Worm (Caenorhabditis elegans) whole organism, L3 larva: ENCODE measurements around the gene fbxa-28.

ENCODE experiments used
- R02D3.7 ChIP-seq: fragments of 150-350 bp; optimal IDR thresholded peaks from 2 replicates; lab custom pipeline; 2014; ENCODE audit warnings: missing biosample characterization, missing genetic modification characterization
- ZK546.5 ChIP-seq: sonication (generic microtip); optimal IDR thresholded peaks from 2 replicates; lab custom pipeline; 2017; ENCODE audit warnings: missing biosample characterization, missing genetic modification characterization
- aly-2 ChIP-seq: fragments of 150-350 bp; optimal IDR thresholded peaks from 2 replicates; lab custom pipeline; 2014; ENCODE audit warnings: missing biosample characterization, missing genetic modification characterization
- ceh-16 ChIP-seq: sonication (generic microtip); optimal IDR thresholded peaks from 2 replicates; lab custom pipeline; 2017; ENCODE audit warnings: missing biosample characterization, missing genetic modification characterization
- ceh-9 ChIP-seq: sonication (generic microtip); optimal IDR thresholded peaks from 2 replicates; lab custom pipeline; 2018; ENCODE audit warnings: missing biosample characterization, missing genetic modification characterization
- egl-5 ChIP-seq: fragments of 150-350 bp; optimal IDR thresholded peaks from 2 replicates; lab custom pipeline; 2017; ENCODE audit warnings: missing biosample characterization, missing genetic modification reagents, missing genetic modification characterization, inconsistent platforms
- elt-1 ChIP-seq: fragments of 150-350 bp; optimal IDR thresholded peaks from 2 replicates; lab custom pipeline; 2014; ENCODE audit warnings: missing biosample characterization, missing genetic modification characterization
- elt-2 ChIP-seq: sonication (generic microtip); optimal IDR thresholded peaks from 2 replicates; lab custom pipeline; 2016; ENCODE audit warnings: missing genetic modification reagents, mild to moderate bottlenecking, missing genetic modification characterization, missing compliant biosample characterization
- eor-1 ChIP-seq, 2 experiments: fragments of 150-350 bp; optimal IDR thresholded peaks; 2 replicates each; lab custom pipeline; 2014 to 2018; ENCODE audit warnings: missing biosample characterization in 2 of 2, missing genetic modification characterization in 2 of 2
- fkh-10 ChIP-seq: sonication (generic microtip); optimal IDR thresholded peaks from 2 replicates; lab custom pipeline; 2017; ENCODE audit warnings: missing biosample characterization, missing genetic modification reagents, missing genetic modification characterization
- fkh-2 ChIP-seq: fragments of 150-350 bp; optimal IDR thresholded peaks from 2 replicates; lab custom pipeline; 2014; ENCODE audit warnings: missing biosample characterization, missing genetic modification reagents, missing genetic modification characterization
- fos-1 ChIP-seq: fragments of 150-350 bp; optimal IDR thresholded peaks from 2 replicates; lab custom pipeline; 2014; ENCODE audit warnings: missing biosample characterization, missing genetic modification characterization
- hmg-11 ChIP-seq: sonication (generic microtip); optimal IDR thresholded peaks from 2 replicates; lab custom pipeline; 2016; ENCODE audit warnings: missing genetic modification characterization, missing compliant biosample characterization
- lin-39 ChIP-seq: fragments of 150-350 bp; optimal IDR thresholded peaks from 2 replicates; lab custom pipeline; 2018; ENCODE audit warnings: missing biosample characterization, missing genetic modification reagents, missing genetic modification characterization
- lsy-12 ChIP-seq: sonication (generic microtip); optimal IDR thresholded peaks from 2 replicates; lab custom pipeline; 2016; ENCODE audit warnings: mild to moderate bottlenecking, missing genetic modification characterization, missing compliant biosample characterization
- mdl-1 ChIP-seq: fragments of 150-350 bp; optimal IDR thresholded peaks from 2 replicates; lab custom pipeline; 2014; ENCODE audit warnings: missing biosample characterization, missing genetic modification characterization
- mml-1 ChIP-seq: fragments of 150-350 bp; sonication (generic microtip); optimal IDR thresholded peaks from 3 replicates; lab custom pipeline; 2014; ENCODE audit warnings: missing biosample characterization, missing genetic modification characterization
- nfya-1 ChIP-seq: sonication (generic microtip); optimal IDR thresholded peaks from 2 replicates; lab custom pipeline; 2017; ENCODE audit warnings: missing genetic modification characterization, mild to moderate bottlenecking, missing compliant biosample characterization, antibody characterized with exemption, moderate library complexity; ENCODE audit not compliant: insufficient read depth
- nhr-11 ChIP-seq: fragments of 150-350 bp; optimal IDR thresholded peaks from 2 replicates; lab custom pipeline; 2014; ENCODE audit warnings: missing biosample characterization, missing genetic modification characterization
- nhr-12 ChIP-seq: fragments of 150-350 bp; optimal IDR thresholded peaks from 2 replicates; lab custom pipeline; 2014; ENCODE audit warnings: missing biosample characterization, missing genetic modification characterization
- nhr-67 ChIP-seq: fragments of 150-350 bp; optimal IDR thresholded peaks from 2 replicates; lab custom pipeline; 2014; ENCODE audit warnings: missing biosample characterization, missing genetic modification characterization
- nhr-76 ChIP-seq: fragments of 150-350 bp; sonication (generic microtip); optimal IDR thresholded peaks from 5 replicates; lab custom pipeline; 2014; ENCODE audit warnings: missing biosample characterization, missing genetic modification characterization
- nhr-77 ChIP-seq: fragments of 150-350 bp; optimal IDR thresholded peaks from 2 replicates; lab custom pipeline; 2014; ENCODE audit warnings: missing biosample characterization, missing genetic modification characterization
- pha-4 ChIP-seq: fragments of 150-350 bp; optimal IDR thresholded peaks from 2 replicates; lab custom pipeline; 2014; ENCODE audit warnings: missing biosample characterization, missing genetic modification reagents, missing genetic modification characterization
- pqm-1 ChIP-seq: fragments of 150-350 bp; optimal IDR thresholded peaks from 2 replicates; lab custom pipeline; 2017; ENCODE audit warnings: missing biosample characterization, missing genetic modification characterization, inconsistent platforms
- sea-2 ChIP-seq: fragments of 150-350 bp; sonication (generic microtip); optimal IDR thresholded peaks from 4 replicates; lab custom pipeline; 2014; ENCODE audit warnings: missing biosample characterization, missing genetic modification reagents, missing genetic modification characterization
- skn-1 ChIP-seq: fragments of 150-350 bp; optimal IDR thresholded peaks from 2 replicates; lab custom pipeline; 2014; ENCODE audit warnings: missing biosample characterization, missing genetic modification characterization
- snpc-4 ChIP-seq: fragments of 150-350 bp; optimal IDR thresholded peaks from 2 replicates; lab custom pipeline; 2014; ENCODE audit warnings: missing biosample characterization, missing genetic modification characterization
- unc-39 ChIP-seq: sonication (generic microtip); optimal IDR thresholded peaks from 4 replicates; lab custom pipeline; 2017; ENCODE audit warnings: missing biosample characterization, missing genetic modification characterization
- unc-62 ChIP-seq: fragments of 150-350 bp; sonication (generic microtip); optimal IDR thresholded peaks from 4 replicates; lab custom pipeline; 2014; ENCODE audit warnings: missing biosample characterization, missing genetic modification reagents, missing genetic modification characterization
- zag-1 ChIP-seq: fragments of 150-350 bp; optimal IDR thresholded peaks from 2 replicates; lab custom pipeline; 2014; ENCODE audit warnings: missing biosample characterization, missing genetic modification characterization
- ztf-11 ChIP-seq: fragments of 150-350 bp; optimal IDR thresholded peaks from 2 replicates; lab custom pipeline; 2014; ENCODE audit warnings: missing biosample characterization, missing genetic modification characterization
- ztf-4 ChIP-seq: fragments of 150-350 bp; optimal IDR thresholded peaks from 2 replicates; lab custom pipeline; 2014; ENCODE audit warnings: missing biosample characterization, missing genetic modification characterization

The fbxa-28 gene

ce11 chrIII:1308887-1309286 lies 11.2 kb downstream of the fbxa-28 start, which contains the start of gene Y82E9BL.12:
TSS of gene Y82E9BL.12 (plus strand) at chrIII:1309187.
- no peak for TF ChIP-seq elt-2 (tag; lab: Kevin White, UChicago)
- no peak for TF ChIP-seq mml-1 (tag; lab: Kevin White, UChicago)
- TF ChIP-seq unc-62 (GFP tag; lab: Kevin White, UChicago): no peak
- TF ChIP-seq eor-1 (tag; optimal IDR thresholded peaks at IDR 0.05; lab: Kevin White, UChicago): no peak
- TF ChIP-seq unc-39 (tag; lab: Kevin White, UChicago): no peak
- TF ChIP-seq lsy-12: no peak
- no peak for TF ChIP-seq zag-1 (tag; lab: Kevin White, UChicago)
- no peak for TF ChIP-seq aly-2
- TF ChIP-seq ceh-9: no peak
- no peak for TF ChIP-seq lin-39
- no peak for TF ChIP-seq sea-2
- TF ChIP-seq, all 47 proteins: peak for 0

- TF ChIP-seq pha-4 (tag; lab: Kevin White, UChicago) (no peak), hmg-11 (no peak), ztf-11 (tag; lab: Kevin White, UChicago) (no peak), sea-2 (no peak), eor-1 (tag; optimal IDR thresholded peaks at IDR 0.05; lab: Kevin White, UChicago) (no peak), fos-1 (no peak), nhr-67 (tag; lab: Kevin White, UChicago) (no peak), fkh-10 (GFP tag; lab: Kevin White, UChicago) (no peak), R02D3.7 (tag; lab: Kevin White, UChicago) (no peak), fkh-2 (no peak), nhr-77 (tag; lab: Kevin White, UChicago) (no peak), skn-1 (no peak)
Measured at ce11 chrIII:1311367-1311766, 13.7 kb downstream of the fbxa-28 start.

DNA sequence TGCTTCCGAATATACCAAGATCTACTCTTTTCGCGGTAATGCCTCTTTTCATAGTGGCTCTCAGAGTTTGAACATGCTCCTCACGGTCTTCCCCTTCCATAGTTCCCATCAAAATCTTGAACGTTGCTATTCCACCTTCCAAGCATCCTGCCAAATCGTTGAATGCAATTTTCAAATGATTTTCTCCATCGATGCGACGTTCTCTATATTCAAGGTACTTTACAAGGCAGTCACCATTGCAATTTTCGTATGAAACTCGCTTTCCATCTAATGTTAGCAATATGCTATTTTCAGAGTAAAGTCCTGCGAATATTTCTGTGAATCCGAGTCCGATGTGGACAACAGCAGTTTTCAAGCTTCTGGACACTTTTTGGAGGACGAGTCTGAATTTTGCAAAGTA lies 16.6 kb downstream of the fbxa-28 start:
- TF ChIP-seq unc-62 (GFP tag; lab: Kevin White, UChicago) (no peak), nfya-1 (tag; lab: Kevin White, UChicago) (no peak), elt-1 (no peak), nhr-76 (tag; lab: Kevin White, UChicago) (no peak), sea-2 (no peak), R02D3.7 (tag; lab: Kevin White, UChicago) (no peak), fkh-2 (no peak), pha-4 (tag; lab: Kevin White, UChicago) (no peak), unc-39 (tag; lab: Kevin White, UChicago) (no peak), skn-1 (no peak), ZK546.5 (tag; lab: Kevin White, UChicago) (no peak), aly-2 (no peak), hmg-11 (no peak), snpc-4 (tag; lab: Kevin White, UChicago) (no peak), zag-1 (tag; lab: Kevin White, UChicago) (no peak), nhr-11 (no peak)
- TF ChIP-seq, all 47 proteins: peak for 0

ce11 chrIII:1315038-1315437 lies 17.3 kb downstream of the fbxa-28 start, which contains the start of the genes fbxa-80 and fbxa-19:
TSS of gene fbxa-80 (minus strand) at chrIII:1315210.
TSS of gene fbxa-19 (plus strand) at chrIII:1315401.
- TF ChIP-seq egl-5 (tag; lab: Kevin White, UChicago) (no peak), nhr-12 (tag; lab: Kevin White, UChicago) (no peak), elt-2 (tag; lab: Kevin White, UChicago) (peak; percentile 70), pqm-1 (tag; lab: Kevin White, UChicago) (peak; percentile 23), nhr-77 (tag; lab: Kevin White, UChicago) (no peak)

ce11 chrIII:1321561-1321960 lies 23.9 kb downstream of the fbxa-28 start, which contains the start of gene fbxa-15:
TSS of gene fbxa-15 (minus strand) at chrIII:1321661.
- TF ChIP-seq aly-2 (no peak), ceh-16 (tag; lab: Kevin White, UChicago) (no peak), mml-1 (tag; lab: Kevin White, UChicago) (no peak), mdl-1 (tag; lab: Kevin White, UChicago) (no peak), pqm-1 (tag; lab: Kevin White, UChicago) (peak; percentile 1), fkh-10 (GFP tag; lab: Kevin White, UChicago) (no peak), elt-2 (tag; lab: Kevin White, UChicago) (peak; percentile 9), ztf-4 (tag; lab: Kevin White, UChicago) (no peak)
